Fruit fly (Drosophila melanogaster) whole organism, embryonic: Measurements from ENCODE around the gene CG42342.

ENCODE experiments used
- Antp ChIP-seq: fragments of 200-800 bp; sonication (Bioruptor generic); optimal IDR thresholded peaks from 3 replicates; lab custom pipeline; 2016; ENCODE audit warnings: missing biosample characterization, missing genetic modification characterization
- Blimp-1 ChIP-seq: fragments of 200-800 bp; sonication (Bioruptor generic); optimal IDR thresholded peaks from 3 replicates; lab custom pipeline; 2018; ENCODE audit warnings: missing biosample characterization, missing genetic modification characterization, mild to moderate bottlenecking, moderate library complexity, missing genetic modification reagents
- CG10209 ChIP-seq: fragments of 200-800 bp; sonication (Bioruptor generic); optimal IDR thresholded peaks from 3 replicates; lab custom pipeline; 2017; ENCODE audit warnings: missing biosample characterization, mild to moderate bottlenecking, missing genetic modification characterization, missing genetic modification reagents
- CG1024 ChIP-seq: fragments of 200-800 bp; sonication (Bioruptor generic); IDR thresholded peaks from 2 replicates; pipeline ENCODE4 v1.3.6; 2022; ENCODE audit warnings: missing biosample characterization, missing genetic modification characterization
- CG10431 ChIP-seq: fragments of 200-800 bp; sonication (Bioruptor generic); optimal IDR thresholded peaks from 3 replicates; lab custom pipeline; 2018; ENCODE audit warnings: missing biosample characterization, mild to moderate bottlenecking, missing genetic modification characterization
- CG11723 ChIP-seq: fragments of 200-800 bp; sonication (Bioruptor generic); optimal IDR thresholded peaks from 2 replicates; lab custom pipeline; 2017; ENCODE audit warnings: missing biosample characterization, mild to moderate bottlenecking, missing genetic modification characterization
- CG12236 ChIP-seq: fragments of 200-800 bp; sonication (Bioruptor generic); optimal IDR thresholded peaks from 2 replicates; lab custom pipeline; 2016; ENCODE audit warnings: missing biosample characterization, missing genetic modification characterization
- CG1233 ChIP-seq: fragments of 200-800 bp; sonication (Bioruptor generic); optimal IDR thresholded peaks from 4 replicates; lab custom pipeline; 2018; ENCODE audit warnings: missing biosample characterization, mild to moderate bottlenecking, missing genetic modification characterization
- CG13894 ChIP-seq: fragments of 200-800 bp; sonication (Bioruptor generic); optimal IDR thresholded peaks from 3 replicates; lab custom pipeline; 2018; ENCODE audit warnings: missing biosample characterization, mild to moderate bottlenecking, missing genetic modification characterization, moderate library complexity
- CG14050 ChIP-seq: fragments of 200-800 bp; sonication (Bioruptor generic); IDR thresholded peaks from 3 replicates; pipeline ENCODE4 v1.3.6; 2022; ENCODE audit warnings: missing biosample characterization, missing genetic modification characterization
- CG1529 ChIP-seq: fragments of 200-800 bp; sonication (Bioruptor generic); optimal IDR thresholded peaks from 3 replicates; lab custom pipeline; 2018; ENCODE audit warnings: missing biosample characterization, missing genetic modification characterization
- CG15514 ChIP-seq: fragments of 200-800 bp; sonication (Bioruptor generic); optimal IDR thresholded peaks from 3 replicates; lab custom pipeline; 2017; ENCODE audit warnings: missing biosample characterization, missing genetic modification characterization, mild to moderate bottlenecking, moderate library complexity, missing genetic modification reagents
- CG15601 ChIP-seq: fragments of 200-800 bp; sonication (Bioruptor generic); optimal IDR thresholded peaks from 3 replicates; lab custom pipeline; 2019; ENCODE audit warnings: missing biosample characterization, mild to moderate bottlenecking, missing genetic modification characterization, moderate library complexity
- CG1647 ChIP-seq: fragments of 200-800 bp; sonication (Bioruptor generic); optimal IDR thresholded peaks from 3 replicates; lab custom pipeline; 2016; ENCODE audit warnings: missing biosample characterization, missing genetic modification characterization
- CG17328 ChIP-seq: fragments of 200-800 bp; sonication (Bioruptor generic); IDR thresholded peaks from 2 replicates; pipeline ENCODE4 v1.3.6; 2022; ENCODE audit warnings: missing biosample characterization, missing genetic modification characterization
- CG17385 ChIP-seq: fragments of 200-800 bp; sonication (Bioruptor generic); optimal IDR thresholded peaks from 3 replicates; lab custom pipeline; 2018; ENCODE audit warnings: missing biosample characterization, mild to moderate bottlenecking, missing genetic modification characterization
- CG18619 ChIP-seq: fragments of 200-800 bp; sonication (Bioruptor generic); optimal IDR thresholded peaks from 3 replicates; lab custom pipeline; 2017; ENCODE audit warnings: missing biosample characterization, mild to moderate bottlenecking, missing genetic modification characterization
- CG2116 ChIP-seq: fragments of 200-800 bp; sonication (Bioruptor generic); optimal IDR thresholded peaks from 3 replicates; lab custom pipeline; 2018; ENCODE audit warnings: missing biosample characterization, mild to moderate bottlenecking, missing genetic modification characterization
- CG3838 ChIP-seq: fragments of 200-800 bp; sonication (Bioruptor generic); optimal IDR thresholded peaks from 3 replicates; lab custom pipeline; 2016; ENCODE audit warnings: missing biosample characterization, missing genetic modification characterization
- CG4328 ChIP-seq: fragments of 200-800 bp; sonication (Bioruptor generic); optimal IDR thresholded peaks from 3 replicates; lab custom pipeline; 2017; ENCODE audit warnings: missing biosample characterization, missing genetic modification reagents, missing genetic modification characterization
- CG5180 ChIP-seq: fragments of 200-800 bp; sonication (Bioruptor generic); optimal IDR thresholded peaks from 3 replicates; lab custom pipeline; 2017; ENCODE audit warnings: missing biosample characterization, missing genetic modification characterization, mild to moderate bottlenecking, moderate library complexity, missing genetic modification reagents
- CG6654 ChIP-seq: fragments of 200-800 bp; sonication (Bioruptor generic); optimal IDR thresholded peaks from 2 replicates; lab custom pipeline; 2017; ENCODE audit warnings: missing biosample characterization, mild to moderate bottlenecking, missing genetic modification characterization
- CG9437 ChIP-seq: fragments of 200-800 bp; sonication (Bioruptor generic); optimal IDR thresholded peaks from 2 replicates; lab custom pipeline; 2018; ENCODE audit warnings: missing biosample characterization, mild to moderate bottlenecking, missing genetic modification characterization
- CkIIα-i1 ChIP-seq: fragments of 200-800 bp; sonication (Bioruptor generic); IDR thresholded peaks from 2 replicates; pipeline ENCODE4 v1.3.6; 2022; ENCODE audit warnings: missing biosample characterization, missing genetic modification characterization
- Doc3 ChIP-seq: fragments of 200-800 bp; sonication (Bioruptor generic); IDR thresholded peaks from 3 replicates; pipeline ENCODE4 v1.3.6; 2022; ENCODE audit warnings: missing biosample characterization, missing genetic modification characterization; ENCODE audit not compliant: partially characterized antibody
- Dp ChIP-seq: fragments of 200-800 bp; sonication (Bioruptor generic); optimal IDR thresholded peaks from 2 replicates; lab custom pipeline; 2018; ENCODE audit warnings: missing biosample characterization, mild to moderate bottlenecking, missing genetic modification characterization, moderate library complexity
- H2.0 ChIP-seq: fragments of 200-800 bp; sonication (Bioruptor generic); IDR thresholded peaks from 2 replicates; pipeline ENCODE4 v1.3.6; 2022; ENCODE audit warnings: missing biosample characterization, missing genetic modification characterization
- NK7.1 ChIP-seq: fragments of 200-800 bp; sonication (Bioruptor generic); optimal IDR thresholded peaks from 3 replicates; lab custom pipeline; 2016; ENCODE audit warnings: missing biosample characterization, missing genetic modification characterization
- Optix ChIP-seq: fragments of 200-800 bp; sonication (Bioruptor generic); IDR thresholded peaks from 3 replicates; pipeline ENCODE4 v1.3.6; 2022; ENCODE audit warnings: missing biosample characterization, missing genetic modification characterization
- Pdp1 ChIP-seq, 2 experiments: fragments of 200-800 bp; sonication (Bioruptor generic); optimal IDR thresholded peaks; 3 replicates each; lab custom pipeline; 2016; ENCODE audit warnings: missing biosample characterization in 2 of 2, missing genetic modification characterization in 2 of 2, mild to moderate bottlenecking in 1 of 2, moderate library complexity in 1 of 2
- Sry-β ChIP-seq: fragments of 200-800 bp; sonication (Bioruptor generic); optimal IDR thresholded peaks from 2 replicates; lab custom pipeline; 2018; ENCODE audit warnings: missing biosample characterization, mild to moderate bottlenecking, missing genetic modification characterization, moderate library complexity
- Sry-δ ChIP-seq: fragments of 200-800 bp; sonication (Bioruptor generic); optimal IDR thresholded peaks from 2 replicates; lab custom pipeline; 2016; ENCODE audit warnings: missing biosample characterization, missing genetic modification characterization
- ara ChIP-seq: fragments of 200-800 bp; sonication (Bioruptor generic); IDR thresholded peaks from 2 replicates; pipeline ENCODE4 v1.3.6; 2022; ENCODE audit warnings: missing biosample characterization, missing genetic modification characterization
- br ChIP-seq: fragments of >200 bp; optimal IDR thresholded peaks from 2 replicates; lab custom pipeline; 2017
- btn ChIP-seq: fragments of 200-800 bp; sonication (Bioruptor generic); optimal IDR thresholded peaks from 2 replicates; lab custom pipeline; 2016; ENCODE audit warnings: missing biosample characterization, missing genetic modification characterization
- cg ChIP-seq: fragments of 200-800 bp; sonication (Bioruptor generic); optimal IDR thresholded peaks from 3 replicates; lab custom pipeline; 2019; ENCODE audit warnings: missing biosample characterization, mild to moderate bottlenecking, missing genetic modification characterization, moderate library complexity
- chm ChIP-seq: fragments of 200-800 bp; sonication (Bioruptor generic); IDR thresholded peaks from 2 replicates; pipeline ENCODE4 v1.3.6; 2022; ENCODE audit warnings: missing biosample characterization, missing genetic modification characterization
- crp ChIP-seq, 2 experiments: fragments of 200-800 bp; sonication (Bioruptor generic); optimal IDR thresholded peaks; 2 replicates in 1 of 2; 3 replicates in 1 of 2; lab custom pipeline; 2017; ENCODE audit warnings: missing biosample characterization in 2 of 2, missing genetic modification characterization in 2 of 2, mild to moderate bottlenecking in 1 of 2, moderate library complexity in 1 of 2
- dan ChIP-seq: fragments of 200-800 bp; sonication (Bioruptor generic); IDR thresholded peaks from 2 replicates; pipeline ENCODE4 v1.3.6; 2022; ENCODE audit warnings: missing biosample characterization, missing genetic modification characterization
- fd96Cb ChIP-seq: fragments of 200-800 bp; sonication (Bioruptor generic); optimal IDR thresholded peaks from 2 replicates; lab custom pipeline; 2018; ENCODE audit warnings: missing biosample characterization, mild to moderate bottlenecking, missing genetic modification characterization, moderate library complexity
- grn ChIP-seq: fragments of 200-800 bp; sonication (Bioruptor generic); optimal IDR thresholded peaks from 3 replicates; lab custom pipeline; 2017; ENCODE audit warnings: missing biosample characterization, missing genetic modification characterization
- gsb ChIP-seq: fragments of 200-800 bp; sonication (Bioruptor generic); IDR thresholded peaks from 2 replicates; pipeline ENCODE4 v1.3.6; 2022; ENCODE audit warnings: missing biosample characterization, missing genetic modification characterization
- lbe ChIP-seq: fragments of 200-800 bp; sonication (Bioruptor generic); optimal IDR thresholded peaks from 2 replicates; lab custom pipeline; 2016; ENCODE audit warnings: missing biosample characterization, mild to moderate bottlenecking, missing genetic modification characterization
- maf-S ChIP-seq: fragments of 200-800 bp; sonication (Bioruptor generic); optimal IDR thresholded peaks from 2 replicates; lab custom pipeline; 2016; ENCODE audit warnings: missing biosample characterization, missing genetic modification characterization
- nau ChIP-seq: fragments of 200-800 bp; sonication (Bioruptor generic); optimal IDR thresholded peaks from 3 replicates; lab custom pipeline; 2017; ENCODE audit warnings: missing biosample characterization, mild to moderate bottlenecking, missing genetic modification characterization, missing genetic modification reagents
- org-1 ChIP-seq: fragments of 200-800 bp; sonication (Bioruptor generic); optimal IDR thresholded peaks from 2 replicates; lab custom pipeline; 2017; ENCODE audit warnings: missing biosample characterization, missing genetic modification characterization
- pum ChIP-seq: fragments of 200-800 bp; sonication (Bioruptor generic); optimal IDR thresholded peaks from 2 replicates; lab custom pipeline; 2016; ENCODE audit warnings: missing biosample characterization, missing genetic modification characterization
- repo ChIP-seq: fragments of 200-800 bp; sonication (Bioruptor generic); optimal IDR thresholded peaks from 2 replicates; lab custom pipeline; 2016; ENCODE audit warnings: missing biosample characterization, missing genetic modification characterization
- ro ChIP-seq: fragments of 200-800 bp; sonication (Bioruptor generic); IDR thresholded peaks from 2 replicates; pipeline ENCODE4 v1.3.6; 2022; ENCODE audit warnings: missing biosample characterization, missing genetic modification characterization
- tx ChIP-seq: fragments of 200-800 bp; sonication (Bioruptor generic); optimal IDR thresholded peaks from 2 replicates; lab custom pipeline; 2016; ENCODE audit warnings: missing biosample characterization, missing genetic modification characterization
- wor ChIP-seq: fragments of 200-800 bp; sonication (Bioruptor generic); IDR thresholded peaks from 2 replicates; pipeline ENCODE4 v1.3.6; 2022; ENCODE audit warnings: missing biosample characterization, missing genetic modification characterization

CG42342 gene

DNA sequence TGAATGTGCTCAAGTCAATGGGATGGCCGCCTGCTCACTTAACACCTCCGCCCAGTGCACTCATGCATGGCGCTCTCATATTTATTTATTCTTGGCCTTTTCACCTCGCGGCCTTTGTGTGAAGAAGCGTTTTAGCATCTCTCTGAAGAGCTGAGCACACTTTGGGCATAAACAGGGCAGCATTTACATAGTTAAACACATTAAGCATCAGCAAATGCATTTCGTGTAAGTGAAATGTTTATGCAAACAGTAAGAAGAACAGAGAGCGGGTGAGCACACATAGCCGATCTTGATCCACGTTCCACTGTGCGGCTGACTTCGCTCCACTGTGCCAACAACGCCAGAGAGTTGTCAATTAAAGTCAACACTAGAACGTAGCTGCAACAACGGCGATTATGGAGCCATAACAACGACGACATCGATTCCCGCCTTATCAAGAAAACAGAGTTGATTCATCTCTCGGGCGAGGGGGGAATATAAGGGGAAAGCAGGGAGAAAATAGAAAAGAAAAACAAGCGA, 22.1 kb downstream of the CG42342 start (continued):
- peak; percentile 56 for TF ChIP-seq CG18619 (GFP tag; lab: Kevin White, UChicago)
- no peak for TF ChIP-seq CG3838 (GFP tag; lab: Kevin White, UChicago)
- TF ChIP-seq CG14050 (GFP tag; lab: Robert Waterston, UW) = no peak
- no peak for TF ChIP-seq tx (GFP tag; lab: Kevin White, UChicago)
- no peak for TF ChIP-seq CG5180
- no peak for TF ChIP-seq CG1024 (GFP tag; lab: Robert Waterston, UW)
- peak; percentile 15 for TF ChIP-seq CG2116 (GFP tag; lab: Kevin White, UChicago)
- TF ChIP-seq CG11723 = peak; percentile 58
- TF ChIP-seq Sry-δ (GFP tag; lab: Kevin White, UChicago) = no peak
- no peak for TF ChIP-seq pum (GFP tag; lab: Kevin White, UChicago)
- peak; percentile 48 for TF ChIP-seq Antp (GFP tag; lab: Kevin White, UChicago)
- TF ChIP-seq CG15514 (GFP tag; lab: Kevin White, UChicago) = no peak
- peak in 1 of 2 experiments; percentile 56 for TF ChIP-seq Pdp1 (GFP tag; optimal IDR thresholded peaks at IDR 0.05; lab: Kevin White, UChicago)
- TF ChIP-seq btn (GFP tag; lab: Kevin White, UChicago) = no peak
- TF ChIP-seq CG17328 (GFP tag; lab: Robert Waterston, UW) = peak; percentile 61
- no peak for TF ChIP-seq crp (GFP tag; optimal IDR thresholded peaks at IDR 0.05; lab: Kevin White, UChicago)
- peak; percentile 37; the same call in 1 of the 2 replicates for TF ChIP-seq ara (GFP tag; lab: Robert Waterston, UW)
- TF ChIP-seq CG17385 (GFP tag; lab: Kevin White, UChicago) = peak; percentile 19
- TF ChIP-seq Dp (GFP tag; lab: Kevin White, UChicago) = no peak
- no peak for TF ChIP-seq wor (GFP tag; lab: Robert Waterston, UW)
- peak; percentile 74 for TF ChIP-seq Sry-β (GFP tag; lab: Kevin White, UChicago)
- TF ChIP-seq CG15601 (tag; lab: Kevin White, UChicago) = peak; percentile 67
- TF ChIP-seq Optix (GFP tag; lab: Robert Waterston, UW) = peak; percentile 50; the same call in 1 of the 3 replicates
- TF ChIP-seq grn (GFP tag; lab: Kevin White, UChicago) = peak; percentile 60
- no peak for TF ChIP-seq CG4328
- peak; percentile 22 for TF ChIP-seq maf-S
- no peak for TF ChIP-seq gsb (GFP tag; lab: Robert Waterston, UW)
- no peak for TF ChIP-seq br (lab: Kevin White, UChicago)
- TF ChIP-seq H2.0 = 0 out of 2 replicates have a peak, but pooled peaks have one; percentile 29
- no peak for TF ChIP-seq CkIIα-i1
- no peak for TF ChIP-seq cg
- peak; percentile 63 for TF ChIP-seq CG1529 (GFP tag; lab: Kevin White, UChicago)
- TF ChIP-seq CG10209 (GFP tag; lab: Kevin White, UChicago) = peak; percentile 60
- no peak for TF ChIP-seq CG1647 (GFP tag; lab: Kevin White, UChicago)
- peak; percentile 6 for TF ChIP-seq nau (GFP tag; lab: Kevin White, UChicago)
- peak; percentile 81 for TF ChIP-seq CG1233 (GFP tag; lab: Kevin White, UChicago)
- no peak for TF ChIP-seq Doc3
- TF ChIP-seq CG6654 = peak; percentile 63
- peak; percentile 6; the same call in 1 of the 2 replicates for TF ChIP-seq ro (GFP tag; lab: Robert Waterston, UW)
- TF ChIP-seq Blimp-1 = peak; percentile 77
- peak; percentile 88 for TF ChIP-seq chm (GFP tag; lab: Robert Waterston, UW)
- no peak for TF ChIP-seq NK7.1 (GFP tag; lab: Kevin White, UChicago)
- TF ChIP-seq lbe = no peak
- TF ChIP-seq CG10431 (GFP tag; lab: Kevin White, UChicago) = peak; percentile 58
- TF ChIP-seq CG9437 (GFP tag; lab: Kevin White, UChicago) = peak; percentile 15
- TF ChIP-seq fd96Cb (tag; lab: Kevin White, UChicago) = peak; percentile 65
- no peak for TF ChIP-seq CG13894 (tag; lab: Kevin White, UChicago)
- peak; percentile 66 for TF ChIP-seq CG12236 (GFP tag; lab: Kevin White, UChicago)
- TF ChIP-seq dan (GFP tag; lab: Robert Waterston, UW) = no peak
- peak; percentile 50 for TF ChIP-seq org-1 (GFP tag; lab: Kevin White, UChicago)
- peak; percentile 23 for TF ChIP-seq repo
